Fruit fly (Drosophila melanogaster) whole organism, embryonic: Measurements from ENCODE around the gene Vha100-2.

Source experiments
- C15 ChIP-seq: fragments of 200-800 bp; sonication (Bioruptor generic); IDR thresholded peaks from 3 replicates; pipeline ENCODE4 v1.3.6; 2022; ENCODE audit warnings: missing biosample characterization, missing genetic modification characterization
- CG10462 ChIP-seq: fragments of 200-800 bp; sonication (Bioruptor generic); optimal IDR thresholded peaks from 2 replicates; lab custom pipeline; 2016; ENCODE audit warnings: missing biosample characterization, missing genetic modification characterization
- CG10543 ChIP-seq: fragments of 200-800 bp; sonication (Bioruptor generic); optimal IDR thresholded peaks from 3 replicates; lab custom pipeline; 2017; ENCODE audit warnings: missing biosample characterization, mild to moderate bottlenecking, missing genetic modification characterization, moderate library complexity
- CG11085 ChIP-seq: fragments of 200-800 bp; sonication (Bioruptor generic); IDR thresholded peaks from 2 replicates; pipeline ENCODE4 v1.3.6; 2022; ENCODE audit warnings: missing biosample characterization, missing genetic modification characterization
- CG12236 ChIP-seq: fragments of 200-800 bp; sonication (Bioruptor generic); optimal IDR thresholded peaks from 2 replicates; lab custom pipeline; 2016; ENCODE audit warnings: missing biosample characterization, missing genetic modification characterization
- CG14860 ChIP-seq: fragments of 200-800 bp; sonication (Bioruptor generic); IDR thresholded peaks from 3 replicates; pipeline ENCODE4 v1.3.6; 2022; ENCODE audit warnings: missing biosample characterization, missing genetic modification characterization; ENCODE audit not compliant: partially characterized antibody
- CG1603 ChIP-seq: fragments of 200-800 bp; sonication (Bioruptor generic); optimal IDR thresholded peaks from 2 replicates; lab custom pipeline; 2019; ENCODE audit warnings: missing biosample characterization, mild to moderate bottlenecking, missing genetic modification characterization, moderate library complexity
- CG16863 ChIP-seq: fragments of 200-800 bp; sonication (Bioruptor generic); optimal IDR thresholded peaks from 3 replicates; lab custom pipeline; 2016; ENCODE audit warnings: missing biosample characterization, missing genetic modification characterization
- CG17612 ChIP-seq: fragments of 200-800 bp; sonication (Bioruptor generic); IDR thresholded peaks from 2 replicates; pipeline ENCODE4 v1.3.6; 2022; ENCODE audit warnings: missing biosample characterization, missing genetic modification characterization
- CG18011 ChIP-seq: fragments of 200-800 bp; sonication (Bioruptor generic); optimal IDR thresholded peaks from 2 replicates; lab custom pipeline; 2017; ENCODE audit warnings: missing biosample characterization, missing genetic modification characterization, mild to moderate bottlenecking, moderate library complexity, missing genotype
- CG18476 ChIP-seq: fragments of 200-800 bp; sonication (Bioruptor generic); optimal IDR thresholded peaks from 2 replicates; lab custom pipeline; 2016; ENCODE audit warnings: missing biosample characterization, mild to moderate bottlenecking, missing genetic modification characterization
- CG2199 ChIP-seq: fragments of 200-800 bp; sonication (Bioruptor generic); IDR thresholded peaks from 3 replicates; pipeline ENCODE4 v1.3.6; 2022; ENCODE audit warnings: missing biosample characterization, missing genetic modification characterization
- CG2202 ChIP-seq: fragments of 200-800 bp; sonication (Bioruptor generic); optimal IDR thresholded peaks from 2 replicates; lab custom pipeline; 2018; ENCODE audit warnings: missing biosample characterization, mild to moderate bottlenecking, missing genetic modification characterization
- CG30020 ChIP-seq: fragments of 200-800 bp; optimal IDR thresholded peaks from 2 replicates; lab custom pipeline; 2019; ENCODE audit warnings: missing biosample characterization, mild to moderate bottlenecking, missing genetic modification characterization, moderate library complexity
- CG31365 ChIP-seq: fragments of 200-800 bp; sonication (Bioruptor generic); optimal IDR thresholded peaks from 2 replicates; lab custom pipeline; 2018; ENCODE audit warnings: missing biosample characterization, mild to moderate bottlenecking, missing genetic modification characterization
- CG33213 ChIP-seq: fragments of 200-800 bp; sonication (Bioruptor generic); optimal IDR thresholded peaks from 3 replicates; lab custom pipeline; 2016; ENCODE audit warnings: missing biosample characterization, missing genetic modification characterization
- CG4424 ChIP-seq: fragments of 200-800 bp; sonication (Bioruptor generic); optimal IDR thresholded peaks from 3 replicates; lab custom pipeline; 2016; ENCODE audit warnings: missing biosample characterization, missing genetic modification characterization
- CG7372 ChIP-seq: fragments of 200-800 bp; sonication (Bioruptor generic); IDR thresholded peaks from 2 replicates; pipeline ENCODE4 v1.3.6; 2022; ENCODE audit warnings: missing biosample characterization, missing genetic modification characterization
- CG7745 ChIP-seq: fragments of 200-800 bp; sonication (Bioruptor generic); optimal IDR thresholded peaks from 2 replicates; lab custom pipeline; 2018; ENCODE audit warnings: missing biosample characterization, mild to moderate bottlenecking, missing genetic modification characterization, moderate library complexity
- CG8281 ChIP-seq: fragments of 200-800 bp; sonication (Bioruptor generic); optimal IDR thresholded peaks from 2 replicates; lab custom pipeline; 2018; ENCODE audit warnings: missing biosample characterization, mild to moderate bottlenecking, missing genetic modification characterization, moderate library complexity
- Chrac-16 ChIP-seq: fragments of 200-800 bp; sonication (Bioruptor generic); optimal IDR thresholded peaks from 3 replicates; lab custom pipeline; 2016; ENCODE audit warnings: missing biosample characterization, missing genetic modification characterization
- Dll ChIP-seq: fragments of 200-800 bp; sonication (Bioruptor generic); IDR thresholded peaks from 4 replicates; pipeline ENCODE4 v1.3.6; 2022; ENCODE audit warnings: missing biosample characterization, missing genetic modification characterization; ENCODE audit not compliant: partially characterized antibody
- Dp ChIP-seq: fragments of 200-800 bp; sonication (Bioruptor generic); optimal IDR thresholded peaks from 2 replicates; lab custom pipeline; 2018; ENCODE audit warnings: missing biosample characterization, mild to moderate bottlenecking, missing genetic modification characterization, moderate library complexity
- Elba2 ChIP-seq: fragments of 200-800 bp; sonication (Bioruptor generic); optimal IDR thresholded peaks from 3 replicates; lab custom pipeline; 2016; ENCODE audit warnings: missing biosample characterization, missing genetic modification characterization
- Gsc ChIP-seq: fragments of 200-800 bp; sonication (Bioruptor generic); IDR thresholded peaks from 2 replicates; pipeline ENCODE4 v1.3.6; 2022; ENCODE audit warnings: missing biosample characterization, missing genetic modification characterization
- Gug ChIP-seq: fragments of 200-800 bp; sonication (Bioruptor generic); IDR thresholded peaks from 4 replicates; pipeline ENCODE4 v1.3.6; 2022; ENCODE audit warnings: missing biosample characterization, missing genetic modification characterization
- Lpt ChIP-seq: fragments of >200 bp; optimal IDR thresholded peaks from 2 replicates; lab custom pipeline; 2018; ENCODE audit warnings: missing biosample characterization, missing genetic modification characterization
- NK7.1 ChIP-seq: fragments of 200-800 bp; sonication (Bioruptor generic); optimal IDR thresholded peaks from 3 replicates; lab custom pipeline; 2016; ENCODE audit warnings: missing biosample characterization, missing genetic modification characterization
- Optix ChIP-seq: fragments of 200-800 bp; sonication (Bioruptor generic); IDR thresholded peaks from 3 replicates; pipeline ENCODE4 v1.3.6; 2022; ENCODE audit warnings: missing biosample characterization, missing genetic modification characterization
- Rfx ChIP-seq: fragments of 200-800 bp; sonication (Bioruptor generic); IDR thresholded peaks from 2 replicates; pipeline ENCODE4 v1.3.6; 2022; ENCODE audit warnings: missing biosample characterization, missing genetic modification characterization
- Sox100B ChIP-seq: fragments of 200-800 bp; sonication (Bioruptor generic); optimal IDR thresholded peaks from 3 replicates; lab custom pipeline; 2018; ENCODE audit warnings: missing biosample characterization, mild to moderate bottlenecking, missing genetic modification characterization
- Trl ChIP-seq, 3 experiments: fragments of >200 bp in 2 of 3; fragments of 200-800 bp in 1 of 3; sonication (Bioruptor generic) in 1 of 3; optimal IDR thresholded peaks; 2 replicates in 1 of 3; 3 replicates in 2 of 3; lab custom pipeline; 2016 to 2017; ENCODE audit warnings: missing biosample characterization in 1 of 3, missing genetic modification characterization in 1 of 3
- amos ChIP-seq: fragments of 200-800 bp; sonication (Bioruptor generic); IDR thresholded peaks from 2 replicates; pipeline ENCODE4 v1.3.6; 2022; ENCODE audit warnings: missing biosample characterization, missing genetic modification characterization; ENCODE audit not compliant: partially characterized antibody
- chn ChIP-seq: fragments of 200-800 bp; sonication (Bioruptor generic); optimal IDR thresholded peaks from 2 replicates; lab custom pipeline; 2016; ENCODE audit warnings: missing biosample characterization, missing genetic modification characterization
- croc ChIP-seq: fragments of 200-800 bp; sonication (Bioruptor generic); conservative IDR thresholded peaks from 3 replicates; pipeline ENCODE4 v1.3.6; 2022; ENCODE audit warnings: missing biosample characterization, missing genetic modification characterization
- dan ChIP-seq: fragments of 200-800 bp; sonication (Bioruptor generic); IDR thresholded peaks from 2 replicates; pipeline ENCODE4 v1.3.6; 2022; ENCODE audit warnings: missing biosample characterization, missing genetic modification characterization
- dpn ChIP-seq, 2 experiments: fragments of 200-800 bp; sonication (Bioruptor generic); optimal IDR thresholded peaks; 3 replicates each; lab custom pipeline; 2016; ENCODE audit warnings: missing biosample characterization in 2 of 2, missing genetic modification characterization in 2 of 2
- emc ChIP-seq: fragments of 200-800 bp; sonication (Bioruptor generic); optimal IDR thresholded peaks from 2 replicates; lab custom pipeline; 2016; ENCODE audit warnings: missing biosample characterization, missing genetic modification characterization
- ems ChIP-seq: fragments of 200-800 bp; sonication (Bioruptor generic); optimal IDR thresholded peaks from 3 replicates; lab custom pipeline; 2016; ENCODE audit warnings: missing biosample characterization, missing genetic modification characterization
- gfzf ChIP-seq: fragments of 200-800 bp; sonication (Bioruptor generic); optimal IDR thresholded peaks from 2 replicates; lab custom pipeline; 2016; ENCODE audit warnings: missing biosample characterization, mild to moderate bottlenecking, missing genetic modification characterization, moderate library complexity
- ham ChIP-seq: fragments of 200-800 bp; sonication (Bioruptor generic); IDR thresholded peaks from 2 replicates; pipeline ENCODE4 v1.3.6; 2022; ENCODE audit warnings: missing biosample characterization, missing genetic modification characterization
- ind ChIP-seq: fragments of 200-800 bp; sonication (Bioruptor generic); optimal IDR thresholded peaks from 3 replicates; lab custom pipeline; 2016; ENCODE audit warnings: missing biosample characterization, missing genetic modification characterization
- kay ChIP-seq: fragments of 200-800 bp; sonication (Bioruptor generic); optimal IDR thresholded peaks from 2 replicates; lab custom pipeline; 2016; ENCODE audit warnings: missing biosample characterization, missing genetic modification characterization
- maf-S ChIP-seq: fragments of 200-800 bp; sonication (Bioruptor generic); optimal IDR thresholded peaks from 2 replicates; lab custom pipeline; 2016; ENCODE audit warnings: missing biosample characterization, missing genetic modification characterization
- otp ChIP-seq: fragments of 200-800 bp; sonication (Bioruptor generic); IDR thresholded peaks from 3 replicates; pipeline ENCODE4, ENCODE4 v1.3.6; 2022; ENCODE audit warnings: missing biosample characterization, missing genetic modification characterization
- pan ChIP-seq, 4 experiments: fragments of >200 bp in 3 of 4; fragments of 200-800 bp in 1 of 4; sonication (Bioruptor generic) in 1 of 4; optimal IDR thresholded peaks in 3 of 4; IDR thresholded peaks in 1 of 4; 2 replicates each; pipeline versions ENCODE4 v1.3.6 to Lab custom; 2017 to 2022; ENCODE audit warnings: missing biosample characterization in 2 of 4, missing genetic modification characterization in 2 of 4, mixed read lengths in 1 of 4
- sima ChIP-seq: fragments of 200-800 bp; sonication (Bioruptor generic); optimal IDR thresholded peaks from 2 replicates; lab custom pipeline; 2016; ENCODE audit warnings: missing biosample characterization, missing genetic modification characterization
- stwl ChIP-seq: fragments of 200-800 bp; sonication (Bioruptor generic); optimal IDR thresholded peaks from 3 replicates; lab custom pipeline; 2018; ENCODE audit warnings: missing biosample characterization, mild to moderate bottlenecking, missing genetic modification characterization, moderate library complexity
- tin ChIP-seq: fragments of 200-800 bp; sonication (Bioruptor generic); optimal IDR thresholded peaks from 3 replicates; lab custom pipeline; 2016; ENCODE audit warnings: missing biosample characterization, missing genetic modification characterization
- unpg ChIP-seq: fragments of 200-800 bp; sonication (Bioruptor generic); optimal IDR thresholded peaks from 3 replicates; lab custom pipeline; 2018; ENCODE audit warnings: missing biosample characterization, mild to moderate bottlenecking, missing genetic modification characterization, moderate library complexity
- wek ChIP-seq: fragments of 200-800 bp; sonication (Bioruptor generic); optimal IDR thresholded peaks from 3 replicates; lab custom pipeline; 2018; ENCODE audit warnings: missing biosample characterization, mild to moderate bottlenecking, missing genetic modification characterization, moderate library complexity

Vha100-2 gene

DNA sequence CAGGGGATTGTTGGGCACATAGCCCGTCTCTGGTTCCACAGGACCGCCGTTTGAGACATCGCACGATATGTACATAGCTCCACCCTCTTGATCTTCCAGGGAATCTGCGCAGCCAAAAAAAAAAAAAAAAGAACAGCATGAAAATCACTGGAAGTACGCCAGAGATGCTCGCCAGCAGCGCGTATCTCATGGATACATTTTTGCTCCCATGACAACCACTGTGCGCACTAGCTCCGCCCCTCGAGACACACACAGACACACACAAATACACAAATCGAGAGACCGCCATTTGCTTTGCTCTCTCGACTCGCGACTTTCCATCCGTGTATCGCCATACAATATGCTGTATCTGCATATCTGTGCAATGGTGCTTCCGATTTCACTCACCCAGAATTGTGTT is 27.6 kb downstream of the Vha100-2 start (continued):
- no peak for TF ChIP-seq CG30020 (tag; lab: Kevin White, UChicago)
- TF ChIP-seq emc (GFP tag; lab: Kevin White, UChicago): no peak
- no peak for TF ChIP-seq Gug (GFP tag; lab: Robert Waterston, UW)
- TF ChIP-seq croc (GFP tag; lab: Robert Waterston, UW): no peak
- TF ChIP-seq Optix (GFP tag; lab: Robert Waterston, UW): 0 out of 3 replicates have a peak, but pooled peaks have one; percentile 23
- TF ChIP-seq CG14860 (GFP tag; lab: Robert Waterston, UW): no peak
- no peak for TF ChIP-seq CG12236 (GFP tag; lab: Kevin White, UChicago)
- TF ChIP-seq Elba2 (GFP tag; lab: Kevin White, UChicago): no peak
- TF ChIP-seq CG11085 (GFP tag; lab: Robert Waterston, UW): no peak
- TF ChIP-seq ind (GFP tag; lab: Kevin White, UChicago): no peak
- no peak for TF ChIP-seq CG2202 (tag; lab: Kevin White, UChicago)
- TF ChIP-seq ems (GFP tag; lab: Kevin White, UChicago): no peak
- TF ChIP-seq gfzf (GFP tag; lab: Kevin White, UChicago): no peak
- 0 out of 3 replicates have a peak, but pooled peaks have one; percentile 39 for TF ChIP-seq otp (GFP tag; lab: Robert Waterston, UW)
- TF ChIP-seq Sox100B (GFP tag; lab: Kevin White, UChicago): no peak
- no peak for TF ChIP-seq unpg (GFP tag; lab: Kevin White, UChicago)
- no peak for TF ChIP-seq CG18011
- no peak for TF ChIP-seq ham (GFP tag; lab: Robert Waterston, UW)
- TF ChIP-seq Lpt (GFP tag; lab: Kevin White, UChicago): no peak
- no peak for TF ChIP-seq stwl (tag; lab: Kevin White, UChicago)
- no peak for TF ChIP-seq CG7745 (tag; lab: Kevin White, UChicago)
- no peak for TF ChIP-seq CG10543 (GFP tag; lab: Kevin White, UChicago)
- TF ChIP-seq pan (optimal IDR thresholded peaks at IDR 0.05; lab: Kevin White, UChicago): no peak
- no peak for TF ChIP-seq pan (GFP tag; optimal IDR thresholded peaks at IDR 0.05 in 1 of 2, IDR thresholded peaks at IDR 0.05 in 1 of 2)
- TF ChIP-seq CG10462: no peak
- TF ChIP-seq CG17612 (GFP tag; lab: Robert Waterston, UW): no peak
- no peak for TF ChIP-seq CG1603 (tag; lab: Kevin White, UChicago)
- TF ChIP-seq Dp (GFP tag; lab: Kevin White, UChicago): no peak
- TF ChIP-seq tin (GFP tag; lab: Kevin White, UChicago): no peak
- TF ChIP-seq Rfx (GFP tag; lab: Robert Waterston, UW): peak; percentile 62; the same call in 1 of the 2 replicates
- TF ChIP-seq C15 (GFP tag; lab: Robert Waterston, UW): no peak
- TF ChIP-seq CG4424 (GFP tag; lab: Kevin White, UChicago): no peak
- peak; percentile 81; the same call in 1 of the 3 replicates for TF ChIP-seq CG2199 (GFP tag; lab: Robert Waterston, UW)
- TF ChIP-seq Trl (optimal IDR thresholded peaks at IDR 0.05; lab: Kevin White, UChicago): peak in 1 of 2 experiments; percentile 26
- no peak for TF ChIP-seq Trl (GFP tag; optimal IDR thresholded peaks at IDR 0.05; lab: Kevin White, UChicago)
- TF ChIP-seq wek (GFP tag; lab: Kevin White, UChicago): no peak
- no peak for TF ChIP-seq kay
- TF ChIP-seq CG16863 (GFP tag; lab: Kevin White, UChicago): no peak
- TF ChIP-seq Dll (GFP tag; lab: Robert Waterston, UW): no peak
- no peak for TF ChIP-seq maf-S (GFP tag; lab: Kevin White, UChicago)
- no peak for TF ChIP-seq CG7372 (GFP tag; lab: Robert Waterston, UW)
- TF ChIP-seq CG18476 (GFP tag; lab: Kevin White, UChicago): no peak
- no peak for TF ChIP-seq CG31365
- no peak for TF ChIP-seq Gsc (GFP tag; lab: Robert Waterston, UW)
- no peak for TF ChIP-seq NK7.1 (GFP tag; lab: Kevin White, UChicago)
- no peak for TF ChIP-seq chn
- no peak for TF ChIP-seq amos
- no peak for TF ChIP-seq dan (GFP tag; lab: Robert Waterston, UW)
- no peak for TF ChIP-seq CG33213 (GFP tag; lab: Kevin White, UChicago)
- no peak for TF ChIP-seq sima (GFP tag; lab: Kevin White, UChicago)
- no peak for TF ChIP-seq Chrac-16 (GFP tag; lab: Kevin White, UChicago)
- peak in 1 of 2 experiments; percentile 23 for TF ChIP-seq dpn (GFP tag; optimal IDR thresholded peaks at IDR 0.05; lab: Kevin White, UChicago)
- TF ChIP-seq CG8281 (tag; lab: Kevin White, UChicago): no peak
